Worm (Caenorhabditis elegans) whole organism, L4 larva: ENCODE results near the gene T24B8.7.

Source experiments
- F10B5.3 ChIP-seq: sonication (generic microtip); optimal IDR thresholded peaks from 2 replicates; lab custom pipeline; 2016; ENCODE audit warnings: mild to moderate bottlenecking, missing genetic modification characterization, missing compliant biosample characterization
- F37D6.2 ChIP-seq: sonication (generic microtip); optimal IDR thresholded peaks from 2 replicates; lab custom pipeline; 2016; ENCODE audit warnings: mild to moderate bottlenecking, missing genetic modification characterization, missing compliant biosample characterization
- T20F7.1 ChIP-seq: fragments of 200-800 bp; sonication (Bioruptor generic); optimal IDR thresholded peaks from 2 replicates; lab custom pipeline; 2018; ENCODE audit warnings: mild to moderate bottlenecking, missing genetic modification characterization, missing compliant biosample characterization
- Y5F2A.4 ChIP-seq: fragments of 200-800 bp; sonication (Bioruptor generic); optimal IDR thresholded peaks from 2 replicates; lab custom pipeline; 2018; ENCODE audit warnings: mild to moderate bottlenecking, missing genetic modification characterization, missing compliant biosample characterization
- Y75B8A.6 ChIP-seq: fragments of 200-800 bp; sonication (Bioruptor generic); IDR thresholded peaks from 2 replicates; pipeline ENCODE4 v1.3.6; 2022; ENCODE audit warnings: missing genetic modification reagents, missing genetic modification characterization, missing compliant biosample characterization
- aha-1 ChIP-seq: fragments of 150-350 bp; peaks from one replicate; lab custom pipeline; 2014; ENCODE audit warnings: missing biosample characterization, missing genetic modification characterization
- aly-2 ChIP-seq: sonication (generic microtip); optimal IDR thresholded peaks from 2 replicates; lab custom pipeline; 2018; ENCODE audit warnings: missing biosample characterization, missing genetic modification characterization
- arid-1 ChIP-seq: fragments of 200-800 bp; sonication (Bioruptor generic); conservative IDR thresholded peaks from 2 replicates; pipeline ENCODE4 v1.3.6; 2022; ENCODE audit warnings: missing genetic modification reagents, missing genetic modification characterization, missing compliant biosample characterization
- ceh-32 ChIP-seq: sonication (generic microtip); optimal IDR thresholded peaks from 2 replicates; lab custom pipeline; 2016; ENCODE audit warnings: mild to moderate bottlenecking, missing genetic modification characterization, missing compliant biosample characterization; ENCODE audit not compliant: poor library complexity
- cey-2 ChIP-seq: sonication (generic microtip); optimal IDR thresholded peaks from 3 replicates; lab custom pipeline; 2017; ENCODE audit warnings: missing genetic modification characterization, mild to moderate bottlenecking, missing compliant biosample characterization, antibody characterized with exemption, borderline replicate concordance; ENCODE audit not compliant: insufficient read depth
- daf-12 ChIP-seq: fragments of 150-350 bp; optimal IDR thresholded peaks from 2 replicates; lab custom pipeline; 2014; ENCODE audit warnings: missing biosample characterization, missing genetic modification reagents, missing genetic modification characterization
- daf-16 ChIP-seq, 3 experiments: sonication (generic microtip); optimal IDR thresholded peaks; 2 replicates each; lab custom pipeline; 2016 to 2017; ENCODE audit warnings: missing genetic modification characterization in 3 of 3, missing genetic modification reagents in 3 of 3, mild to moderate bottlenecking in 2 of 3, missing compliant biosample characterization in 2 of 3, missing biosample characterization in 1 of 3, moderate library complexity in 1 of 3
- daf-19 ChIP-seq: fragments of 200-800 bp; sonication (Bioruptor generic); conservative IDR thresholded peaks from 2 replicates; pipeline ENCODE4 v1.3.6; 2022; ENCODE audit warnings: missing genetic modification characterization, missing compliant biosample characterization
- daf-8 ChIP-seq: fragments of 200-800 bp; sonication (Bioruptor generic); IDR thresholded peaks from 2 replicates; pipeline ENCODE4 v1.3.6; 2022; ENCODE audit warnings: missing genetic modification characterization, missing compliant biosample characterization
- dmd-6 ChIP-seq: fragments of 200-800 bp; sonication (Bioruptor generic); IDR thresholded peaks from 2 replicates; pipeline ENCODE4 v1.3.6; 2022; ENCODE audit warnings: missing genetic modification reagents, missing genetic modification characterization, missing compliant biosample characterization
- dmd-8 ChIP-seq: fragments of 200-800 bp; sonication (Bioruptor generic); IDR thresholded peaks from 2 replicates; pipeline ENCODE4 v1.3.6; 2022; ENCODE audit warnings: missing genetic modification characterization, missing compliant biosample characterization
- dpl-1 ChIP-seq: fragments of 150-350 bp; optimal IDR thresholded peaks from 2 replicates; lab custom pipeline; 2014; ENCODE audit warnings: missing biosample characterization, missing genetic modification reagents, missing genetic modification characterization
- duxl-1 ChIP-seq: sonication (generic microtip); optimal IDR thresholded peaks from 2 replicates; lab custom pipeline; 2016; ENCODE audit warnings: mild to moderate bottlenecking, missing genetic modification characterization, moderate library complexity, missing compliant biosample characterization; ENCODE audit not compliant: poor library complexity
- dve-1 ChIP-seq: sonication (generic microtip); optimal IDR thresholded peaks from 2 replicates; lab custom pipeline; 2017; ENCODE audit warnings: antibody characterized with exemption, mild to moderate bottlenecking, missing genetic modification characterization, missing compliant biosample characterization; ENCODE audit not compliant: insufficient read depth
- fkh-10 ChIP-seq: fragments of 150-350 bp; optimal IDR thresholded peaks from 2 replicates; lab custom pipeline; 2014; ENCODE audit warnings: missing biosample characterization, missing genetic modification reagents, missing genetic modification characterization
- gei-8 ChIP-seq: fragments of 200-800 bp; sonication (Bioruptor generic); optimal IDR thresholded peaks from 2 replicates; lab custom pipeline; 2018; ENCODE audit warnings: mild to moderate bottlenecking, missing genetic modification characterization, missing compliant biosample characterization
- hif-1 ChIP-seq, 2 experiments: sonication (generic microtip); optimal IDR thresholded peaks; 2 replicates each; lab custom pipeline; 2016 to 2017; ENCODE audit warnings: missing compliant biosample characterization in 2 of 2, missing genetic modification characterization in 2 of 2, missing genetic modification reagents in 2 of 2, missing genotype in 2 of 2, mild to moderate bottlenecking in 1 of 2
- hlh-30 ChIP-seq: sonication (generic microtip); optimal IDR thresholded peaks from 2 replicates; lab custom pipeline; 2017; ENCODE audit warnings: antibody characterized with exemption, mild to moderate bottlenecking, missing genetic modification characterization, missing compliant biosample characterization; ENCODE audit not compliant: insufficient read depth
- lin-29 ChIP-seq: fragments of 200-800 bp; sonication (Bioruptor generic); IDR thresholded peaks from 2 replicates; pipeline ENCODE4 v1.3.6; 2022; ENCODE audit warnings: missing genetic modification reagents, missing genetic modification characterization, missing compliant biosample characterization
- lin-38 ChIP-seq: fragments of 200-800 bp; sonication (Bioruptor generic); IDR thresholded peaks from 2 replicates; pipeline ENCODE4 v1.3.6; 2022; ENCODE audit warnings: missing genetic modification reagents, missing genetic modification characterization, missing compliant biosample characterization
- lin-39 ChIP-seq: fragments of 150-350 bp; optimal IDR thresholded peaks from 2 replicates; lab custom pipeline; 2014; ENCODE audit warnings: missing biosample characterization, missing genetic modification reagents, missing genetic modification characterization
- lsy-2 ChIP-seq, 2 experiments: fragments of 150-350 bp in 1 of 2; sonication (generic microtip) in 1 of 2; optimal IDR thresholded peaks; 2 replicates each; lab custom pipeline; 2014 to 2017; ENCODE audit warnings: missing biosample characterization in 2 of 2, missing genetic modification characterization in 2 of 2
- madf-5 ChIP-seq, 2 experiments: fragments of 200-800 bp; sonication (Bioruptor generic); IDR thresholded peaks; 2 replicates each; pipeline ENCODE4 v1.3.6; 2022; ENCODE audit warnings: missing compliant biosample characterization in 2 of 2, missing genetic modification characterization in 2 of 2
- madf-9 ChIP-seq: fragments of 200-800 bp; sonication (Bioruptor generic); conservative IDR thresholded peaks from 2 replicates; pipeline ENCODE4 v1.3.6; 2022; ENCODE audit warnings: missing genetic modification reagents, missing genetic modification characterization, missing compliant biosample characterization
- mdl-1 ChIP-seq, 2 experiments: fragments of 150-350 bp in 1 of 2; sonication (generic microtip) in 1 of 2; optimal IDR thresholded peaks; 2 replicates each; lab custom pipeline; 2014 to 2017; ENCODE audit warnings: missing biosample characterization in 2 of 2, missing genetic modification characterization in 2 of 2
- mdt-29 ChIP-seq: fragments of 200-800 bp; sonication (Bioruptor generic); IDR thresholded peaks from 2 replicates; pipeline ENCODE4 v1.3.6; 2022; ENCODE audit warnings: missing genetic modification reagents, missing genetic modification characterization, missing compliant biosample characterization
- mep-1 ChIP-seq: fragments of 150-350 bp; sonication (generic microtip); optimal IDR thresholded peaks from 3 replicates; lab custom pipeline; 2014; ENCODE audit warnings: missing biosample characterization, missing genetic modification characterization
- mes-2 ChIP-seq: sonication (generic microtip); optimal IDR thresholded peaks from 2 replicates; lab custom pipeline; 2016; ENCODE audit warnings: missing genotype, mild to moderate bottlenecking, missing genetic modification characterization, missing compliant biosample characterization; ENCODE audit not compliant: poor library complexity, severe bottlenecking
- nhr-102 ChIP-seq: sonication (generic microtip); optimal IDR thresholded peaks from 2 replicates; lab custom pipeline; 2016; ENCODE audit warnings: mild to moderate bottlenecking, missing genetic modification characterization, moderate library complexity, missing compliant biosample characterization
- nhr-6 ChIP-seq: fragments of 150-350 bp; optimal IDR thresholded peaks from 2 replicates; lab custom pipeline; 2014; ENCODE audit warnings: missing biosample characterization, missing genetic modification characterization
- nhr-76 ChIP-seq: fragments of 150-350 bp; optimal IDR thresholded peaks from 2 replicates; lab custom pipeline; 2014; ENCODE audit warnings: missing biosample characterization, missing genetic modification characterization
- nhr-77 ChIP-seq: fragments of 150-350 bp; optimal IDR thresholded peaks from 2 replicates; lab custom pipeline; 2014; ENCODE audit warnings: missing biosample characterization, missing genetic modification characterization
- pha-4 ChIP-seq, 2 experiments: fragments of 150-350 bp in 1 of 2; fragments of 200-800 bp in 1 of 2; sonication (Bioruptor generic) in 1 of 2; IDR thresholded peaks in 1 of 2; optimal IDR thresholded peaks in 1 of 2; 2 replicates each; pipeline versions ENCODE4 v1.3.6 to Lab custom; 2014 to 2022; ENCODE audit warnings: missing genetic modification characterization in 2 of 2, missing genetic modification reagents in 2 of 2, missing biosample characterization in 1 of 2, missing compliant biosample characterization in 1 of 2
- php-3 ChIP-seq: fragments of 200-800 bp; sonication (Bioruptor generic); IDR thresholded peaks from 2 replicates; pipeline ENCODE4 v1.3.6; 2022; ENCODE audit warnings: missing genetic modification reagents, missing genetic modification characterization, missing compliant biosample characterization
- pqm-1 ChIP-seq: sonication (generic microtip); optimal IDR thresholded peaks from 2 replicates; lab custom pipeline; 2017; ENCODE audit warnings: missing biosample characterization, missing genetic modification characterization
- spr-3 ChIP-seq: fragments of 200-800 bp; sonication (Bioruptor generic); optimal IDR thresholded peaks from 2 replicates; lab custom pipeline; 2018; ENCODE audit warnings: mild to moderate bottlenecking, missing genetic modification characterization, missing compliant biosample characterization
- unc-39 ChIP-seq: sonication (generic microtip); optimal IDR thresholded peaks from 2 replicates; lab custom pipeline; 2017; ENCODE audit warnings: missing biosample characterization, missing genetic modification characterization
- zip-2 ChIP-seq: fragments of 150-350 bp; optimal IDR thresholded peaks from 2 replicates; lab custom pipeline; 2014; ENCODE audit warnings: missing biosample characterization, missing genetic modification characterization

Gene T24B8.7

ce11 chrII:9060332-9060840, 6.9 kb upstream of the T24B8.7 start (continued):
- TF ChIP-seq duxl-1 (tag; lab: Kevin White, UChicago) (no peak), madf-9 (peak; percentile 60; the same call in 1 of the 2 replicates), dmd-8 (no peak), zip-2 (tag; lab: Kevin White, UChicago) (no peak), Y75B8A.6 (GFP tag; lab: Robert Waterston, UW) (no peak), mep-1 (tag; lab: Kevin White, UChicago) (peak; percentile 97), mdl-1 (tag; optimal IDR thresholded peaks at IDR 0.05; lab: Kevin White, UChicago) (peak; percentile 68 to 95), daf-8 (GFP tag; lab: Robert Waterston, UW) (no peak), mes-2 (tag; lab: Kevin White, UChicago) (peak; percentile 83), aly-2 (tag; lab: Kevin White, UChicago) (no peak), mdt-29 (GFP tag; lab: Robert Waterston, UW) (peak; percentile 49; the same call in 1 of the 2 replicates), F37D6.2 (tag; lab: Kevin White, UChicago) (peak; percentile 93), gei-8 (no peak), nhr-76 (tag; lab: Kevin White, UChicago) (no peak), dpl-1 (GFP tag; lab: Kevin White, UChicago) (peak; percentile 67), php-3 (GFP tag; lab: Robert Waterston, UW) (0 out of 2 replicates have a peak, but pooled peaks have one; percentile 58), spr-3 (GFP tag; lab: Kevin White, UChicago) (peak; percentile 37), lin-39 (tag; lab: Kevin White, UChicago) (no peak), lsy-2 (tag; optimal IDR thresholded peaks at IDR 0.05; lab: Kevin White, UChicago) (peak; percentile 79 to 90)

ce11 chrII:9059010-9059409, 5.5 kb upstream of the T24B8.7 start:
- TF ChIP-seq dve-1 (tag; lab: Kevin White, UChicago) (no peak), daf-12 (tag; lab: Kevin White, UChicago) (no peak), arid-1 (no peak), T20F7.1 (GFP tag; lab: Kevin White, UChicago) (no peak), ceh-32 (no peak), mes-2 (tag; lab: Kevin White, UChicago) (no peak), unc-39 (no peak), cey-2 (tag; lab: Kevin White, UChicago) (no peak), lin-29 (GFP tag; lab: Robert Waterston, UW) (no peak), pqm-1 (no peak), mdt-29 (GFP tag; lab: Robert Waterston, UW) (no peak)
- TF ChIP-seq, all 104 proteins: peak for 0

- TF ChIP-seq madf-5 (GFP tag; IDR thresholded peaks at IDR 0.05; lab: Robert Waterston, UW) (no peak), daf-16 (GFP tag; optimal IDR thresholded peaks at IDR 0.05; lab: Kevin White, UChicago) (no peak), daf-16 (tag; optimal IDR thresholded peaks at IDR 0.05; lab: Kevin White, UChicago) (peak; percentile 17), Y5F2A.4 (no peak), nhr-6 (tag; lab: Kevin White, UChicago) (peak; percentile 81), dpl-1 (GFP tag; lab: Kevin White, UChicago) (peak; percentile 71), lin-38 (GFP tag; lab: Robert Waterston, UW) (peak; percentile 97), nhr-77 (peak; percentile 94), zip-2 (tag; lab: Kevin White, UChicago) (no peak), dmd-6 (peak; percentile 50), F37D6.2 (tag; lab: Kevin White, UChicago) (peak; percentile 14), nhr-102 (peak; percentile 25), mes-2 (tag; lab: Kevin White, UChicago) (peak; percentile 80), aha-1 (tag; lab: Kevin White, UChicago) (peak; percentile 78), hif-1 (tag; optimal IDR thresholded peaks at IDR 0.05; lab: Kevin White, UChicago) (peak in 1 of 2 experiments; percentile 70), hlh-30 (tag; lab: Kevin White, UChicago) (peak; percentile 76), T20F7.1 (GFP tag; lab: Kevin White, UChicago) (peak; percentile 82), F10B5.3 (tag; lab: Kevin White, UChicago) (no peak), lin-29 (GFP tag; lab: Robert Waterston, UW) (no peak), mep-1 (tag; lab: Kevin White, UChicago) (peak; percentile 84), daf-19 (GFP tag; lab: Robert Waterston, UW) (0 out of 2 replicates have a peak, but pooled peaks have one; percentile 17), fkh-10 (GFP tag; lab: Kevin White, UChicago) (peak; percentile 14), pha-4 (GFP tag; IDR thresholded peaks at IDR 0.05; lab: Robert Waterston, UW) (0 out of 2 replicates have a peak, but pooled peaks have one; percentile 26), pha-4 (tag; optimal IDR thresholded peaks at IDR 0.05; lab: Kevin White, UChicago) (peak; percentile 71)
These were observed 3.7 kb upstream of the T24B8.7 start, which contains the start of gene rpl-32 for ce11 chrII:9057035-9057668. Gene rpl-32 (minus strand): TSS chrII:9057085.
